Fruit fly (Drosophila melanogaster) whole organism, prepupa: ENCODE data around the gene Smg6.

Experiments
- Blimp-1 ChIP-seq: fragments of 200-800 bp; sonication (Bioruptor generic); optimal IDR thresholded peaks from 3 replicates; lab custom pipeline; 2017; ENCODE audit warnings: missing biosample characterization, missing genetic modification characterization, mild to moderate bottlenecking, moderate library complexity, missing genetic modification reagents
- CG10631 ChIP-seq: fragments of 200-800 bp; sonication (Bioruptor generic); optimal IDR thresholded peaks from 2 replicates; lab custom pipeline; 2016; ENCODE audit warnings: missing biosample characterization, missing genetic modification characterization
- CG10669 ChIP-seq: fragments of 200-800 bp; sonication (Bioruptor generic); optimal IDR thresholded peaks from 3 replicates; lab custom pipeline; 2018; ENCODE audit warnings: missing biosample characterization, mild to moderate bottlenecking, missing genetic modification characterization, moderate library complexity
- CG11762 ChIP-seq: fragments of 200-800 bp; sonication (Bioruptor generic); optimal IDR thresholded peaks from 3 replicates; lab custom pipeline; 2016; ENCODE audit warnings: missing biosample characterization, missing genetic modification characterization; ENCODE audit not compliant: insufficient read depth
- CG11902 ChIP-seq: fragments of 200-800 bp; sonication (Bioruptor generic); optimal IDR thresholded peaks from 3 replicates; lab custom pipeline; 2016; ENCODE audit warnings: missing biosample characterization, missing genetic modification characterization
- CG15336 ChIP-seq: fragments of 200-800 bp; sonication (Bioruptor generic); IDR thresholded peaks from 2 replicates; pipeline ENCODE4 v1.3.6; 2022; ENCODE audit warnings: missing biosample characterization, missing genetic modification characterization
- CG1621 ChIP-seq: fragments of 200-800 bp; sonication (Bioruptor generic); optimal IDR thresholded peaks from 3 replicates; lab custom pipeline; 2018; ENCODE audit warnings: missing biosample characterization, mild to moderate bottlenecking, missing genetic modification characterization
- CG16779 ChIP-seq: fragments of 200-800 bp; sonication (Bioruptor generic); optimal IDR thresholded peaks from 3 replicates; lab custom pipeline; 2017; ENCODE audit warnings: missing biosample characterization, mild to moderate bottlenecking, missing genetic modification characterization
- CG3032 ChIP-seq: fragments of 200-800 bp; optimal IDR thresholded peaks from 2 replicates; lab custom pipeline; 2019; ENCODE audit warnings: missing biosample characterization, mild to moderate bottlenecking, missing genetic modification characterization, moderate library complexity
- CG31627 ChIP-seq: fragments of 200-800 bp; sonication (Bioruptor generic); optimal IDR thresholded peaks from 3 replicates; lab custom pipeline; 2016; ENCODE audit warnings: missing biosample characterization, missing genetic modification characterization
- CG32006 ChIP-seq: fragments of 200-800 bp; sonication (Bioruptor generic); optimal IDR thresholded peaks from 3 replicates; lab custom pipeline; 2017; ENCODE audit warnings: missing biosample characterization, mild to moderate bottlenecking, missing genetic modification characterization
- CG34406 ChIP-seq: fragments of 200-800 bp; sonication (Bioruptor generic); optimal IDR thresholded peaks from 3 replicates; lab custom pipeline; 2016; ENCODE audit warnings: missing biosample characterization, missing genetic modification characterization
- CG3919 ChIP-seq: fragments of 200-800 bp; sonication (Bioruptor generic); optimal IDR thresholded peaks from 3 replicates; lab custom pipeline; 2016; ENCODE audit warnings: missing biosample characterization, missing genetic modification characterization
- CG4318 ChIP-seq: fragments of 200-800 bp; sonication (Bioruptor generic); optimal IDR thresholded peaks from 3 replicates; lab custom pipeline; 2017; ENCODE audit warnings: missing biosample characterization, mild to moderate bottlenecking, missing genetic modification characterization
- CG6163 ChIP-seq: fragments of 200-800 bp; sonication (Bioruptor generic); IDR thresholded peaks from 3 replicates; pipeline ENCODE4 v1.3.6; 2022; ENCODE audit warnings: missing biosample characterization, missing genetic modification characterization
- CG6276 ChIP-seq: fragments of 200-800 bp; sonication (Bioruptor generic); optimal IDR thresholded peaks from 2 replicates; lab custom pipeline; 2017; ENCODE audit warnings: missing biosample characterization, mild to moderate bottlenecking, missing genetic modification characterization
- CG6792 ChIP-seq: fragments of 200-800 bp; sonication (Bioruptor generic); optimal IDR thresholded peaks from 3 replicates; lab custom pipeline; 2016; ENCODE audit warnings: missing biosample characterization, missing genetic modification characterization
- CG6808 ChIP-seq: fragments of 200-800 bp; sonication (Bioruptor generic); optimal IDR thresholded peaks from 3 replicates; lab custom pipeline; 2017; ENCODE audit warnings: missing biosample characterization, missing genetic modification characterization, mild to moderate bottlenecking, moderate library complexity, missing genetic modification reagents
- CG6854 ChIP-seq: fragments of 200-800 bp; sonication (Bioruptor generic); optimal IDR thresholded peaks from 2 replicates; lab custom pipeline; 2017; ENCODE audit warnings: missing biosample characterization, mild to moderate bottlenecking, missing genetic modification characterization
- CG8119 ChIP-seq: fragments of 200-800 bp; sonication (Bioruptor generic); IDR thresholded peaks from 3 replicates; pipeline ENCODE4 v1.3.6; 2022; ENCODE audit warnings: missing biosample characterization, missing genetic modification characterization
- CG8632 ChIP-seq: fragments of 200-800 bp; sonication (Bioruptor generic); optimal IDR thresholded peaks from 3 replicates; lab custom pipeline; 2016; ENCODE audit warnings: missing biosample characterization, missing genetic modification characterization
- CG9139 ChIP-seq: fragments of 200-800 bp; sonication (Bioruptor generic); optimal IDR thresholded peaks from 3 replicates; lab custom pipeline; 2017; ENCODE audit warnings: missing biosample characterization, mild to moderate bottlenecking, missing genetic modification characterization
- Eip75B ChIP-seq: fragments of 200-800 bp; sonication (Bioruptor generic); optimal IDR thresholded peaks from 3 replicates; lab custom pipeline; 2016; ENCODE audit warnings: missing biosample characterization, missing genetic modification characterization
- Gug ChIP-seq: fragments of 200-800 bp; sonication (Bioruptor generic); IDR thresholded peaks from 2 replicates; pipeline ENCODE4 v1.3.6; 2022; ENCODE audit warnings: missing biosample characterization, missing genetic modification characterization
- Hr38 ChIP-seq: sonication (Bioruptor generic); optimal IDR thresholded peaks from 2 replicates; lab custom pipeline; 2016; ENCODE audit warnings: missing biosample characterization, missing genetic modification characterization
- Hr39 ChIP-seq: fragments of 200-800 bp; sonication (Bioruptor generic); optimal IDR thresholded peaks from 2 replicates; lab custom pipeline; 2016; ENCODE audit warnings: missing biosample characterization, missing genetic modification characterization
- Hr4 ChIP-seq: fragments of 200-800 bp; sonication (Bioruptor generic); optimal IDR thresholded peaks from 3 replicates; lab custom pipeline; 2016; ENCODE audit warnings: missing biosample characterization, missing genetic modification characterization
- Lpt ChIP-seq: fragments of 200-800 bp; sonication (Bioruptor generic); optimal IDR thresholded peaks from 3 replicates; lab custom pipeline; 2016; ENCODE audit warnings: missing biosample characterization, missing genetic modification characterization
- Met ChIP-seq: fragments of 200-800 bp; sonication (Bioruptor generic); optimal IDR thresholded peaks from 3 replicates; lab custom pipeline; 2016; ENCODE audit warnings: missing biosample characterization, missing genetic modification characterization
- OdsH ChIP-seq: fragments of 200-800 bp; sonication (Bioruptor generic); optimal IDR thresholded peaks from 3 replicates; lab custom pipeline; 2016; ENCODE audit warnings: missing biosample characterization, missing genetic modification characterization
- Smox ChIP-seq: fragments of 200-800 bp; sonication (Bioruptor generic); optimal IDR thresholded peaks from 3 replicates; lab custom pipeline; 2016; ENCODE audit warnings: missing biosample characterization, missing genetic modification characterization
- Sox102F ChIP-seq: fragments of 200-800 bp; sonication (Bioruptor generic); optimal IDR thresholded peaks from 2 replicates; lab custom pipeline; 2016; ENCODE audit warnings: missing biosample characterization, mild to moderate bottlenecking, missing genetic modification characterization
- Sox14 ChIP-seq: fragments of 200-800 bp; sonication (Bioruptor generic); optimal IDR thresholded peaks from 3 replicates; lab custom pipeline; 2016; ENCODE audit warnings: missing biosample characterization, missing genetic modification characterization
- Sox15 ChIP-seq: fragments of 200-800 bp; sonication (Bioruptor generic); optimal IDR thresholded peaks from 3 replicates; lab custom pipeline; 2016; ENCODE audit warnings: missing biosample characterization, missing genetic modification characterization
- achi ChIP-seq: fragments of 200-800 bp; sonication (Bioruptor generic); optimal IDR thresholded peaks from 3 replicates; lab custom pipeline; 2016; ENCODE audit warnings: missing biosample characterization, missing genetic modification characterization
- acj6 ChIP-seq: fragments of 200-800 bp; sonication (Bioruptor generic); optimal IDR thresholded peaks from 3 replicates; lab custom pipeline; 2016; ENCODE audit warnings: missing biosample characterization, missing genetic modification characterization
- cyc ChIP-seq: fragments of 200-800 bp; sonication (Bioruptor generic); optimal IDR thresholded peaks from 3 replicates; lab custom pipeline; 2016; ENCODE audit warnings: missing biosample characterization, missing genetic modification characterization
- dac ChIP-seq: fragments of 200-800 bp; sonication (Bioruptor generic); optimal IDR thresholded peaks from 2 replicates; lab custom pipeline; 2017; ENCODE audit warnings: missing biosample characterization, mild to moderate bottlenecking, missing genetic modification characterization
- dsx ChIP-seq: fragments of 200-800 bp; optimal IDR thresholded peaks from 3 replicates; lab custom pipeline; 2019; ENCODE audit warnings: missing biosample characterization, mild to moderate bottlenecking, missing genetic modification characterization, moderate library complexity; ENCODE audit not compliant: poor library complexity, severe bottlenecking
- eg ChIP-seq: fragments of 200-800 bp; sonication (Bioruptor generic); IDR thresholded peaks from 3 replicates; pipeline ENCODE4 v1.3.6; 2022; ENCODE audit warnings: missing biosample characterization, missing genetic modification characterization
- esn ChIP-seq: fragments of 200-800 bp; sonication (Bioruptor generic); optimal IDR thresholded peaks from 2 replicates; lab custom pipeline; 2016; ENCODE audit warnings: missing biosample characterization, mild to moderate bottlenecking, missing genetic modification characterization, moderate library complexity
- fd59A ChIP-seq: fragments of 200-800 bp; sonication (Bioruptor generic); optimal IDR thresholded peaks from 2 replicates; lab custom pipeline; 2017; ENCODE audit warnings: missing biosample characterization, mild to moderate bottlenecking, missing genetic modification characterization, missing genetic modification reagents
- fkh ChIP-seq: fragments of 200-800 bp; sonication (Bioruptor generic); optimal IDR thresholded peaks from 3 replicates; lab custom pipeline; 2017; ENCODE audit warnings: missing biosample characterization, mild to moderate bottlenecking, missing genetic modification characterization, moderate library complexity
- lz ChIP-seq: fragments of 200-800 bp; sonication (Bioruptor generic); optimal IDR thresholded peaks from 3 replicates; lab custom pipeline; 2016; ENCODE audit warnings: missing biosample characterization, missing genetic modification characterization
- net ChIP-seq: fragments of 200-800 bp; sonication (Bioruptor generic); optimal IDR thresholded peaks from 3 replicates; lab custom pipeline; 2016; ENCODE audit warnings: missing biosample characterization, missing genetic modification characterization
- pdm3 ChIP-seq: fragments of 200-800 bp; sonication (Bioruptor generic); optimal IDR thresholded peaks from 3 replicates; lab custom pipeline; 2016; ENCODE audit warnings: missing biosample characterization, missing genetic modification characterization
- salr ChIP-seq, 2 experiments: fragments of 200-800 bp; sonication (Bioruptor generic); optimal IDR thresholded peaks; 3 replicates each; lab custom pipeline; 2016 to 2018; ENCODE audit warnings: missing biosample characterization in 2 of 2, missing genetic modification characterization in 2 of 2, mild to moderate bottlenecking in 1 of 2
- ss ChIP-seq, 2 experiments: fragments of 200-800 bp; sonication (Bioruptor generic); optimal IDR thresholded peaks; 2 replicates in 1 of 2; 3 replicates in 1 of 2; lab custom pipeline; 2017 to 2018; ENCODE audit warnings: mild to moderate bottlenecking in 2 of 2, missing biosample characterization in 2 of 2, missing genetic modification characterization in 2 of 2, moderate library complexity in 1 of 2
- svp ChIP-seq: fragments of 200-800 bp; sonication (Bioruptor generic); peaks from one replicate; lab custom pipeline; 2016; ENCODE audit warnings: missing biosample characterization, missing genetic modification characterization
- topi ChIP-seq: fragments of 200-800 bp; sonication (Bioruptor generic); optimal IDR thresholded peaks from 3 replicates; lab custom pipeline; 2016; ENCODE audit warnings: missing biosample characterization, missing genetic modification characterization
- vri ChIP-seq: fragments of 200-800 bp; sonication (Bioruptor generic); optimal IDR thresholded peaks from 3 replicates; lab custom pipeline; 2016; ENCODE audit warnings: missing biosample characterization, mild to moderate bottlenecking, missing genetic modification characterization

Gene Smg6

DNA sequence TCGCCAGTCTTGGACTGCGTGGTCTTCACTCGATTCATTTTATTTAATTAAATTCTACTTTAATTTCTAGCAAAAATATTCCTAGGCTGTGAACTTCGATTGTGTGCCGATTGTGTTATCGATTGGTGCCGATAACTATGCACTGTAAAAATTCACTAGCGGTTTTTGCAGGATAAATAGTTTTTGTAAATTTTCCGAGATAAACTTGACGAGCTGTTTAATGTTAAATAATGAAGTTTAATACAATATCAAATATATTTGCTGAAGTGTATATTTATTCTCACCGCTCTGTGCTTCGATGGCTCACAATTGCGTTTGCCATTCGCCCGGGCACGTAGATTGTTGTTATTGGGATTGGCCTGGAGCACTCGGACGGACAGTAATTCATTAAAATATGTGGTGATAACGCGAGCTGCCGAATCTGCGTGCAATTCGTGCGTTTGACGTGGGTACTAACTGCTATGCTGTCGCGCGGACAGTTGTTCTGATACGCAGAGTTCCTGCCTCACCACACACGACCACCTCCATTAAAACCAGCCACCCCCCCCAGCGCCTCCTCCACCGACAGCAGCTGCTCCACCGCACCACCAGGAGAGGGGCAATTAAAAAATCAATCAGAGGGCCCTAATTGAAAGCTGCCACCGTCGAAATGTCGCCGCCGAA lies 8.2 kb downstream of the Smg6 start, which contains the start of the genes EMC6 and Hr96:
EMC6 (minus strand) TSS at position 123 of the 663 bp plus-strand sequence.
Hr96 (plus strand) TSS at position 341 of the 663 bp plus-strand sequence.
- TF ChIP-seq CG3032 (peak; percentile 90), Hr39 (GFP tag; lab: Kevin White, UChicago) (peak; percentile 92), ss (GFP tag; optimal IDR thresholded peaks at IDR 0.05; lab: Kevin White, UChicago) (peak in 1 of 2 experiments; percentile 84), vri (GFP tag; lab: Kevin White, UChicago) (no peak), CG3919 (GFP tag; lab: Kevin White, UChicago) (peak; percentile 94), Gug (GFP tag; lab: Robert Waterston, UW) (peak; percentile 92), CG6854 (GFP tag; lab: Kevin White, UChicago) (peak; percentile 73), acj6 (GFP tag; lab: Kevin White, UChicago) (peak; percentile 94), fkh (GFP tag; lab: Kevin White, UChicago) (no peak), cyc (GFP tag; lab: Kevin White, UChicago) (peak; percentile 94), CG1621 (tag; lab: Kevin White, UChicago) (peak; percentile 97), CG4318 (no peak), CG10669 (GFP tag; lab: Kevin White, UChicago) (peak; percentile 87), svp (peak; percentile 98), CG34406 (GFP tag; lab: Kevin White, UChicago) (peak; percentile 88), dsx (GFP tag; lab: Kevin White, UChicago) (peak; percentile 81), CG9139 (GFP tag; lab: Kevin White, UChicago) (no peak), Hr38 (GFP tag; lab: Kevin White, UChicago) (peak; percentile 54), Sox102F (GFP tag; lab: Kevin White, UChicago) (peak; percentile 93), salr (GFP tag; optimal IDR thresholded peaks at IDR 0.05; lab: Kevin White, UChicago) (peak in 1 of 2 experiments; percentile 89), dac (peak; percentile 77), CG11762 (GFP tag; lab: Kevin White, UChicago) (peak; percentile 87), pdm3 (GFP tag; lab: Kevin White, UChicago) (peak; percentile 95), Sox15 (GFP tag; lab: Kevin White, UChicago) (peak; percentile 87), Hr4 (peak; percentile 94), Sox14 (GFP tag; lab: Kevin White, UChicago) (peak; percentile 93), fd59A (peak; percentile 77), CG6276 (no peak), CG6163 (GFP tag; lab: Robert Waterston, UW) (peak; percentile 96), Met (GFP tag; lab: Kevin White, UChicago) (peak; percentile 93), Blimp-1 (GFP tag; lab: Kevin White, UChicago) (peak; percentile 62), net (GFP tag; lab: Kevin White, UChicago) (peak; percentile 90), achi (peak; percentile 88), CG8119 (GFP tag; lab: Robert Waterston, UW) (peak; percentile 84), Lpt (peak; percentile 81), CG16779 (tag; lab: Kevin White, UChicago) (peak; percentile 79), CG8632 (GFP tag; lab: Kevin White, UChicago) (peak; percentile 88), Smox (peak; percentile 91), lz (GFP tag; lab: Kevin White, UChicago) (peak; percentile 94), CG6792 (GFP tag; lab: Kevin White, UChicago) (peak; percentile 88), CG31627 (GFP tag; lab: Kevin White, UChicago) (peak; percentile 93), esn (GFP tag; lab: Kevin White, UChicago) (peak; percentile 95), CG6808 (GFP tag; lab: Kevin White, UChicago) (no peak), OdsH (GFP tag; lab: Kevin White, UChicago) (peak; percentile 94), CG15336 (GFP tag; lab: Robert Waterston, UW) (peak; percentile 84), CG11902 (GFP tag; lab: Kevin White, UChicago) (peak; percentile 85), eg (peak; percentile 94), CG32006 (no peak), CG10631 (peak; percentile 93), Eip75B (GFP tag; lab: Kevin White, UChicago) (peak; percentile 93), topi (GFP tag; lab: Kevin White, UChicago) (peak; percentile 91)
